Fruit fly (Drosophila melanogaster) whole organism, wandering third instar larva: Measurements from ENCODE around the gene Dip-C.

Experiments used
- Abd-B ChIP-seq: fragments of >200 bp; optimal IDR thresholded peaks from 2 replicates; lab custom pipeline; 2017; ENCODE audit warnings: missing biosample characterization, missing genetic modification characterization
- CG32264 ChIP-seq: fragments of 200-800 bp; sonication (Bioruptor generic); optimal IDR thresholded peaks from 2 replicates; lab custom pipeline; 2016; ENCODE audit warnings: missing biosample characterization, missing genetic modification characterization
- CG9705 ChIP-seq: fragments of 200-800 bp; sonication (Bioruptor generic); optimal IDR thresholded peaks from 2 replicates; lab custom pipeline; 2018; ENCODE audit warnings: missing biosample characterization, mild to moderate bottlenecking, missing genetic modification characterization
- Dfd ChIP-seq: fragments of >200 bp; optimal IDR thresholded peaks from 2 replicates; lab custom pipeline; 2017; ENCODE audit warnings: missing biosample characterization, missing genetic modification characterization
- Dif ChIP-seq: fragments of 200-275, 200-300 bp; sonication (Bioruptor generic); optimal IDR thresholded peaks from 2 replicates; lab custom pipeline; 2018; ENCODE audit warnings: missing biosample characterization, missing genetic modification characterization; ENCODE audit not compliant: partially characterized antibody
- GATAd ChIP-seq: sonication (Bioruptor generic); optimal IDR thresholded peaks from 2 replicates; lab custom pipeline; 2016; ENCODE audit warnings: missing biosample characterization, missing genetic modification characterization
- HLH106 ChIP-seq: fragments of 200-800 bp; optimal IDR thresholded peaks from 3 replicates; lab custom pipeline; 2019; ENCODE audit warnings: missing biosample characterization, mild to moderate bottlenecking, missing genetic modification characterization, moderate library complexity
- Hnf4 ChIP-seq: fragments of 200-800 bp; sonication (Bioruptor generic); optimal IDR thresholded peaks from 2 replicates; lab custom pipeline; 2016; ENCODE audit warnings: missing biosample characterization, mild to moderate bottlenecking, missing genetic modification characterization
- Hr78 ChIP-seq: fragments of >200 bp; optimal IDR thresholded peaks from 2 replicates; lab custom pipeline; 2017; ENCODE audit warnings: missing biosample characterization, missing genetic modification characterization
- Hr83 ChIP-seq: fragments of 200-300 bp; sonication (Bioruptor generic); optimal IDR thresholded peaks from 2 replicates; lab custom pipeline; 2016; ENCODE audit warnings: missing biosample characterization, mild to moderate bottlenecking, missing genetic modification characterization, moderate library complexity; ENCODE audit not compliant: poor library complexity, severe bottlenecking
- Jra ChIP-seq: sonication (Bioruptor generic); optimal IDR thresholded peaks from 2 replicates; lab custom pipeline; 2016; ENCODE audit warnings: missing biosample characterization, missing genetic modification characterization
- Myc ChIP-seq: fragments of >200 bp; optimal IDR thresholded peaks from 2 replicates; lab custom pipeline; 2017
- N ChIP-seq: fragments of >200 bp; optimal IDR thresholded peaks from 2 replicates; lab custom pipeline; 2018; ENCODE audit warnings: missing biosample characterization, missing external identifiers, missing genetic modification characterization
- OdsH ChIP-seq: fragments of 200-800 bp; sonication (Bioruptor generic); optimal IDR thresholded peaks from 2 replicates; lab custom pipeline; 2016; ENCODE audit warnings: missing biosample characterization, mild to moderate bottlenecking, missing genetic modification characterization
- Rel ChIP-seq, 2 experiments: fragments of 200-800 bp; sonication (Bioruptor generic) in 1 of 2; optimal IDR thresholded peaks; 2 replicates in 1 of 2; 3 replicates in 1 of 2; lab custom pipeline; 2016 to 2019; ENCODE audit warnings: mild to moderate bottlenecking in 2 of 2, missing biosample characterization in 2 of 2, missing genetic modification characterization in 2 of 2, moderate library complexity in 1 of 2
- Sp1 ChIP-seq: fragments of 200-800 bp; sonication (Bioruptor generic); optimal IDR thresholded peaks from 3 replicates; lab custom pipeline; 2019; ENCODE audit warnings: missing biosample characterization, mild to moderate bottlenecking, missing genetic modification characterization, moderate library complexity
- Vsx2 ChIP-seq: fragments of 200-300, 225-300 bp; sonication (Bioruptor generic); optimal IDR thresholded peaks from 2 replicates; lab custom pipeline; 2018; ENCODE audit warnings: missing biosample characterization, missing genetic modification characterization; ENCODE audit not compliant: partially characterized antibody
- br ChIP-seq: fragments of 200-800 bp; sonication (Bioruptor generic); optimal IDR thresholded peaks from 2 replicates; lab custom pipeline; 2016; ENCODE audit warnings: missing biosample characterization, missing genetic modification characterization
- dmrt93B ChIP-seq: fragments of 200-800 bp; sonication (Bioruptor generic); optimal IDR thresholded peaks from 2 replicates; lab custom pipeline; 2018; ENCODE audit warnings: missing biosample characterization, mild to moderate bottlenecking, missing genetic modification characterization
- dsf ChIP-seq: sonication (Bioruptor generic); optimal IDR thresholded peaks from 2 replicates; lab custom pipeline; 2016; ENCODE audit warnings: missing biosample characterization, missing genetic modification characterization, borderline replicate concordance
- ey ChIP-seq: fragments of 200-800 bp; sonication (Bioruptor generic); optimal IDR thresholded peaks from 2 replicates; lab custom pipeline; 2016; ENCODE audit warnings: missing biosample characterization, missing genetic modification characterization
- foxo ChIP-seq, 2 experiments: fragments of 200-800 bp; sonication (Bioruptor generic); optimal IDR thresholded peaks; 2 replicates in 1 of 2; 3 replicates in 1 of 2; lab custom pipeline; 2016 to 2017; ENCODE audit warnings: missing biosample characterization in 2 of 2, missing genetic modification characterization in 2 of 2
- fru ChIP-seq: fragments of 200-800 bp; sonication (Bioruptor generic); optimal IDR thresholded peaks from 3 replicates; lab custom pipeline; 2016; ENCODE audit warnings: missing biosample characterization, mild to moderate bottlenecking, missing genetic modification characterization
- h ChIP-seq: fragments of 200-800 bp; sonication (Bioruptor generic); optimal IDR thresholded peaks from 3 replicates; lab custom pipeline; 2016; ENCODE audit warnings: missing biosample characterization, mild to moderate bottlenecking, missing genetic modification characterization
- jim ChIP-seq: fragments of 175-275, 200-325 bp; sonication (Bioruptor generic); optimal IDR thresholded peaks from 2 replicates; lab custom pipeline; 2016; ENCODE audit warnings: missing biosample characterization, mild to moderate bottlenecking, missing genetic modification characterization
- lola ChIP-seq: fragments of >200 bp; optimal IDR thresholded peaks from 2 replicates; lab custom pipeline; 2017; ENCODE audit warnings: missing biosample characterization, missing genetic modification characterization
- psq ChIP-seq: fragments of 200-800 bp; sonication (Bioruptor generic); optimal IDR thresholded peaks from 3 replicates; lab custom pipeline; 2017; ENCODE audit warnings: missing biosample characterization, mild to moderate bottlenecking, missing genetic modification characterization, moderate library complexity
- rgr ChIP-seq: fragments of 200-800 bp; sonication (Bioruptor generic); optimal IDR thresholded peaks from 3 replicates; lab custom pipeline; 2016; ENCODE audit warnings: missing biosample characterization, mild to moderate bottlenecking, missing genetic modification characterization
- sage ChIP-seq: fragments of 200-800 bp; sonication (Bioruptor generic); optimal IDR thresholded peaks from 2 replicates; lab custom pipeline; 2016; ENCODE audit warnings: missing biosample characterization, mild to moderate bottlenecking, missing genetic modification characterization
- sv ChIP-seq: fragments of 200-800 bp; sonication (Bioruptor generic); optimal IDR thresholded peaks from 3 replicates; lab custom pipeline; 2016; ENCODE audit warnings: missing biosample characterization, missing genetic modification characterization
- tai ChIP-seq: sonication (Bioruptor generic); optimal IDR thresholded peaks from 2 replicates; lab custom pipeline; 2016; ENCODE audit warnings: missing biosample characterization, missing genetic modification characterization
- usp ChIP-seq: fragments of >200 bp; optimal IDR thresholded peaks from 2 replicates; lab custom pipeline; 2017; ENCODE audit warnings: missing biosample characterization, missing genetic modification characterization
- woc ChIP-seq: sonication (Bioruptor generic); optimal IDR thresholded peaks from 2 replicates; lab custom pipeline; 2016; ENCODE audit warnings: missing biosample characterization, mild to moderate bottlenecking, missing genetic modification characterization

The Dip-C gene

DNA sequence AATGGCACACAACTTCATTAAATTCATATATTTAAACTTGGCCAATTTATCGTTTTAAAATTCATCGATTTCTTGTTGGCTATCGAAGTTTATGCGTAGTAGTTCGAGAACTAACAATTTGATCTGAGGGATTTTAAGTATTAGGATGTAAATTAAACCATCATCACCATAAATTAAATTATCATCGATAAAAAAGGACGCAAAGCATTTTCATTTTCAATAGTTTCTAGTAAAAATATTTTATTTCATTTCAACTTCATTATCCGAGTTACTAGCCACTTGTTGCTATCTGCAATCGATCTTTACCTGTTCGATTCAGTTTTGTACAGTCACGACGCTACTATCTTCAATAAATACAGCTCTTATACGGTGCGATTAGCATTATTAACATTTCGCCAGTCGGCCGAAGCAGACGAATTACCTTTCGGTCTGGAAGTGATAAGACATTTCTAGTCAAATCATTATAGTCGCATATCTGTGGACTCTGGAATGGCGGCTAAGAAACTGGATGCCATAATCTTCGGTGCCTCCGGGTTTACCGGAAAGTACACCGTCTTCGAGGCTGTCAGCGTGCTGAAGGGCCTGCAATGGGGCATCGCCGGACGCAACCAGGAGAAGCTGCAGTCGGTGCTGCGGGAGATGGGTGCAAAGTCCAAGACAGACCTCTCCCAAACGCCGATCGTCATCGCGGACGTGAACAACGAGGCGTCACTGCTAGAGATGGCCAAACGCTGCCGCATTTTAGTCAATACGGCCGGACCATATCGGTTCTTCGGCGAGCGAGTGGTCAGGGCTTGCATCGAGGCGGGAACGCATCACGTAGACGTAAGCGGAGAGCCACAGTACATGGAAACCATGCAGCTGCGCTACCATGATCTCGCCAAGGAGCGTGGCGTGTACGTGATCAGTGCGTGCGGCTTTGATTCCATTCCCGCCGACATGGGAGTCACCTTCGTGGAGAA is 7.0 kb downstream of the Dip-C start, which contains the start of gene CG5167:
Gene CG5167 (plus strand): TSS at position 298 of the 962 bp plus-strand sequence.
- peak; percentile 52 for TF ChIP-seq br (GFP tag; lab: Kevin White, UChicago)
- TF ChIP-seq psq = peak; percentile 54
- no peak for TF ChIP-seq dmrt93B
- no peak for TF ChIP-seq Rel (GFP tag; optimal IDR thresholded peaks at IDR 0.05; lab: Kevin White, UChicago)
- peak; percentile 5 for TF ChIP-seq Rel (tag; optimal IDR thresholded peaks at IDR 0.05; lab: Kevin White, UChicago)
- TF ChIP-seq CG32264 (GFP tag; lab: Kevin White, UChicago) = no peak
- no peak for TF ChIP-seq tai (GFP tag; lab: Kevin White, UChicago)
- TF ChIP-seq ey = peak; percentile 43
- TF ChIP-seq Jra (GFP tag; lab: Kevin White, UChicago) = no peak
- TF ChIP-seq jim (GFP tag; lab: Kevin White, UChicago) = no peak
- no peak for TF ChIP-seq Vsx2 (GFP tag; lab: Kevin White, UChicago)
- peak; percentile 48 for TF ChIP-seq woc
- no peak for TF ChIP-seq Dif (GFP tag; lab: Kevin White, UChicago)
- peak; percentile 82 for TF ChIP-seq fru (GFP tag; lab: Kevin White, UChicago)
- peak; percentile 53 for TF ChIP-seq OdsH
- TF ChIP-seq Myc (lab: Kevin White, UChicago) = no peak
- TF ChIP-seq h (GFP tag; lab: Kevin White, UChicago) = peak; percentile 58
- TF ChIP-seq N = no peak
- TF ChIP-seq Abd-B (GFP tag; lab: Kevin White, UChicago) = no peak
- no peak for TF ChIP-seq usp (GFP tag; lab: Kevin White, UChicago)
- peak; percentile 45 for TF ChIP-seq HLH106 (tag; lab: Kevin White, UChicago)
- no peak for TF ChIP-seq Dfd (GFP tag; lab: Kevin White, UChicago)
- peak; percentile 58 for TF ChIP-seq Sp1 (GFP tag; lab: Kevin White, UChicago)
- no peak for TF ChIP-seq dsf (GFP tag; lab: Kevin White, UChicago)
- no peak for TF ChIP-seq Hr83 (GFP tag; lab: Kevin White, UChicago)
- TF ChIP-seq Hr78 (GFP tag; lab: Kevin White, UChicago) = no peak
- no peak for TF ChIP-seq lola (GFP tag; lab: Kevin White, UChicago)
- TF ChIP-seq rgr = peak; percentile 69
- no peak for TF ChIP-seq GATAd (GFP tag; lab: Kevin White, UChicago)
- peak; percentile 14 for TF ChIP-seq CG9705 (GFP tag; lab: Kevin White, UChicago)
- TF ChIP-seq foxo (GFP tag; optimal IDR thresholded peaks at IDR 0.05; lab: Kevin White, UChicago) = peak in 1 of 2 experiments; percentile 67
- TF ChIP-seq Hnf4 (GFP tag; lab: Kevin White, UChicago) = no peak

DNA sequence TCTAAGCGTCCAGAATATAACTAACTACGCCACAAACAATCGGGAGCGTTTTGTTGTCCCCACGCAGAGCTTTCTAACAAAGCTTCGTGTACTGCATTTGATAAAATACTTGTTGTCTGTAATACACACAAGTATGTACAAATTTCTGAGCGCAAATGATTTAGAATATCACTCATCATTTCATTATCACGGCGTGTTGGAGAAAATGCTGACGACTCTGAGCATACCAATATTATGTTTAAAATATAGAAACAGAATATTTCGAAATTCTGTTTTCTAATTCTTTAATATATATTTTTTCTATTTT is 7.7 kb downstream of the Dip-C start, which contains the start of gene Cyp9f2:
Gene Cyp9f2 (minus strand): TSS at position 101 of the 307 bp plus-strand sequence.
- TF ChIP-seq HLH106 (tag; lab: Kevin White, UChicago) (no peak), sv (no peak), tai (GFP tag; lab: Kevin White, UChicago) (no peak), sage (GFP tag; lab: Kevin White, UChicago) (no peak)

DNA sequence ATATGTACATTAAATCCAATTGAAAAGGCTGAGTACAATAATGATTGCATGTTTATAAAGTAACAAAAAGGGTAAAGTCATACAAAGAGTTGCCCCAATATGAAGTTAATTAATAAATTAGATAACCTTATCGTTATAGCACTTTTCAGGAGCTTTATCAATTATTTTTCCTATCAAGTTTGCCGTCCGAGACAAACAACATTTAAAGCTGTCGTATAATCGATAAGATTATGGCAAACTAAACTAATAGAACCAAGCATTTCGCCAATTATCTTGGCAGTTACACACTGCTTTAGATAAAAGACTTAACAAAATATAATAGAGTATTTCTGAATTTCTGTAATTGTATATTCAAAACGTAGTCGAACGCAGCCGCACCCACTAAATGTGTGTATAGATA is 8.4 kb downstream of the Dip-C start:
- TF ChIP-seq CG9705 (GFP tag; lab: Kevin White, UChicago) (no peak), Rel (GFP tag; optimal IDR thresholded peaks at IDR 0.05; lab: Kevin White, UChicago) (no peak), Rel (tag; optimal IDR thresholded peaks at IDR 0.05; lab: Kevin White, UChicago) (no peak), Dfd (GFP tag; lab: Kevin White, UChicago) (no peak), sage (GFP tag; lab: Kevin White, UChicago) (no peak), Jra (GFP tag; lab: Kevin White, UChicago) (no peak), tai (GFP tag; lab: Kevin White, UChicago) (no peak), N (no peak), Myc (lab: Kevin White, UChicago) (no peak), OdsH (no peak), Sp1 (GFP tag; lab: Kevin White, UChicago) (no peak), woc (no peak), br (GFP tag; lab: Kevin White, UChicago) (no peak)
